Worm (Caenorhabditis elegans): ENCODE measurements around the gene B0228.1.

The B0228.1 gene

DNA sequence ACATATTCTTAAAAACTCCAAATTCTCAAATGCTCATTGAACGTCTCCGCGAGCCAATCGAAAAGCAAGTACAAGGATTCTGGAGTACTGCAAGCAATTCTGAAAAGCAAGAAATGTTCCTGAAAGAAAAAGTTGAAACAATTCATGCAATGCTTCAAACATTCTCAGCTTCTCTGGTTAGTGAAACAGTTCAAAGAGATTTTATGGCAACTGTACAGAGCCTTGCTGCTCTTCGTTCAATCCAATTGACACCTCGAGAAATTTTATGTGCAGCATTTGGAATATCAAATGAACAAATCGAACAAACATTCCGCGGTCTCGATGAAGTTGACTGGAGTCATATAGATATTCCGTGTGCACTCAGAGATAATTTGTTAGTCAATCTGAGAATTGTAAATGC is 18.4 kb upstream of the B0228.1 start:
- TF ChIP-seq pqm-1 (tag; optimal IDR thresholded peaks at IDR 0.05) (no peak), lsy-12 (tag; optimal IDR thresholded peaks at IDR 0.05) (no peak), ceh-16 (tag; optimal IDR thresholded peaks at IDR 0.05) (no peak), zag-1 (tag; optimal IDR thresholded peaks at IDR 0.05) (no peak), ama-1 (optimal IDR thresholded peaks at IDR 0.05) (no peak), ceh-82 (tag; optimal IDR thresholded peaks at IDR 0.05) (no peak), unc-62 (GFP tag; optimal IDR thresholded peaks at IDR 0.05) (no peak), sea-2 (GFP tag; optimal IDR thresholded peaks at IDR 0.05) (no peak), unc-39 (tag; optimal IDR thresholded peaks at IDR 0.05) (no peak), nhr-23 (tag; optimal IDR thresholded peaks at IDR 0.05) (no peak), tbx-2 (tag; optimal IDR thresholded peaks at IDR 0.05) (no peak), nhr-43 (tag; optimal IDR thresholded peaks at IDR 0.05; ENCODE audit: poor library complexity, severe bottlenecking) (no peak), egl-5 (tag; optimal IDR thresholded peaks at IDR 0.05) (no peak), daf-12 (tag; optimal IDR thresholded peaks at IDR 0.05) (no peak), mdl-1 (tag; optimal IDR thresholded peaks at IDR 0.05) (no peak), nhr-12 (tag; optimal IDR thresholded peaks at IDR 0.05) (no peak), snpc-4 (tag; optimal IDR thresholded peaks at IDR 0.05) (no peak), skn-1 (tag; optimal IDR thresholded peaks at IDR 0.05) (no peak), nfya-1 (tag; optimal IDR thresholded peaks at IDR 0.05; ENCODE audit: insufficient read depth) (no peak), nhr-67 (tag; optimal IDR thresholded peaks at IDR 0.05) (no peak)

DNA sequence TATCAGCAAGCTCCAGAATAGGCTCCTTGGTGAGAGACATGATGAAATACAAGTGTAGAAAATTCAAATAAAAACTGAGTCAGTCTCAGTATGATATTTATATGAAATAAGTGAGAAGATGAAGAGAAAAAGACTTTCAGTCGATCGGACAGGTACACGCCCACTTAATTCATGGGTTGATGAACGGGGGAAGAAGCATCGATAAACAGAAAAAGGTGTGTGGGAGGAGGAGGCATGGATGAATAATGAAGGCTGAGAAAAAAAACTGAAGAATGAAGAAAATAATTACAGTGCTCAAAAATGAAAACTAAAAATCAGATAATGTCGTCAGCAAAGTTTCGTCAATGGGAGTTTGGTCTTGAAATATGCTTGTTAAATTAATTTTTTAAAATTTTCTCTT is 1.6 kb upstream of the B0228.1 start, which contains the start of gene trx-1:
trx-1 (minus strand) TSS at position 101 of the 400 bp plus-strand sequence.
- TF ChIP-seq ztf-11 (tag; optimal IDR thresholded peaks at IDR 0.05): no peak
- TF ChIP-seq nhr-67 (tag; optimal IDR thresholded peaks at IDR 0.05): no peak
- TF ChIP-seq ZK546.5 (tag; optimal IDR thresholded peaks at IDR 0.05): no peak
- TF ChIP-seq nhr-237 (tag; optimal IDR thresholded peaks at IDR 0.05): no peak

DNA sequence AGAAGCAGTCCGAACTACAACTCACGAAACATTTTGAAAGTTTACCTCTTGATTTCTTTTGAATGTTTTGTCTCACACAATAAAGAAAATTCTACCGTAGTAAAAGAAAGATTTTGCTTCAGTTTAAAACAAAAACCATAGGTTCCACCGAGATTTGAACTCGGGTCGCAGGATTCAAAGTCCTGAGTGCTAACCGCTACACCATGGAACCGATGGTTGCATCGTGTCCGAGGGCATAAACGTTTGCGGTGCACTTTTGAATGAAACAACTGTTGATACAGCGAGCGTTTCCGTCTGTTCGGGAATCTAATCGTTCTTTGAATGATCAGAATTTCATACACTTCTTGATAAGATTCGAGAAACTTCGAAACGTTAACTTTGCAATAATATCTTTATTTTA is 1.7 kb downstream of the B0228.1 start:
- TF ChIP-seq lsy-12 (tag; optimal IDR thresholded peaks at IDR 0.05) (peak; percentile 40), daf-12 (tag; optimal IDR thresholded peaks at IDR 0.05) (no peak), nhr-43 (tag; optimal IDR thresholded peaks at IDR 0.05; ENCODE audit: poor library complexity, severe bottlenecking) (peak; percentile 57), ama-1 (optimal IDR thresholded peaks at IDR 0.05) (peak; percentile 89), pqm-1 (tag; optimal IDR thresholded peaks at IDR 0.05) (peak; percentile 59), elt-3 (tag; optimal IDR thresholded peaks at IDR 0.05) (peak in 1 of 3 experiments; percentile 5), zag-1 (tag; optimal IDR thresholded peaks at IDR 0.05) (no peak), jun-1 (tag; optimal IDR thresholded peaks at IDR 0.05) (peak; percentile 65), R02D3.7 (tag; optimal IDR thresholded peaks at IDR 0.05) (peak; percentile 13), ZK546.5 (tag; optimal IDR thresholded peaks at IDR 0.05) (no peak), nfya-1 (tag; optimal IDR thresholded peaks at IDR 0.05; ENCODE audit: insufficient read depth) (peak; percentile 57), nhr-237 (tag; optimal IDR thresholded peaks at IDR 0.05) (no peak), lin-15B (tag; optimal IDR thresholded peaks at IDR 0.05) (peak; percentile 11), skn-1 (tag; optimal IDR thresholded peaks at IDR 0.05) (peak; percentile 26), nhr-25 (tag; optimal IDR thresholded peaks at IDR 0.05) (peak; percentile 34), elt-2 (tag; optimal IDR thresholded peaks at IDR 0.05) (peak; percentile 77)

DNA sequence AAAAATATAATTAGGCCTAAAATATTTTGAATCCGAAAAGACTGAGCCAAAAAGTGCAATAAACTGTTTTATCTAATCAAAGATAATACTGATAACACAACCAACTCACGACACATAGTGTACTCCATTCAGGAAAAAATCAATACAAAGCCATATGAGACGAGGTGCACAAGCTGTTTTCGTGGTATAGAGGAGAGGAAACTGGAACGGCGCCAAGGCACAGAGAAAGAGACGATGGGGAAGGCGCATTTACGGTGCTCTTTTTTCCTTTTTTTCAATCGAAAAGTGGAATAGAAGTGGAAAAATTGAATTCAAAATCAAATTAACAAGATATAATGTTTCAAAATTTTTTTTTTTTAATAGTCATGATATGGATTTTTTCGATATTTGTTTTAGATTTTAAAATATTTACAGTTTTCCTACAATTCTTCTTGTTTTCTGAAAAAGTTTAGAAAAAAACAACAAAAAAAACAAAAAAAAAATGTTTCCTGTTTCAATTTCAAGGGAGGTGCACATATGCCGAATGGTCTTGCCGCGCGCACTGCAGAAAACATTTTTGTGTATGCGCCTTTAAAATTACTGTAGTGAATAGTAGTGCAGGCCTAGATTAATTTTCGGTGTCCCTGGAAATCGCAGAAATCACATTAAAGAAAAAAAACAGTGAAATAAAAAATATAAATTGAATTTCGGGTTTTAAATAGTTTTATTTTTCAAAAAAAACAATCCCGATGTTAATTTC is 3.4 kb downstream of the B0228.1 start, which contains the start of gene B0228.7:
B0228.7 (minus strand) TSS at position 627 of the 739 bp plus-strand sequence.
- TF ChIP-seq elt-2 (tag; optimal IDR thresholded peaks at IDR 0.05) (peak; percentile 78), hmg-11 (tag; optimal IDR thresholded peaks at IDR 0.05) (peak; percentile 10), snpc-4 (tag; optimal IDR thresholded peaks at IDR 0.05) (no peak), R02D3.7 (tag; optimal IDR thresholded peaks at IDR 0.05) (no peak), unc-62 (GFP tag; optimal IDR thresholded peaks at IDR 0.05) (no peak), egl-5 (tag; optimal IDR thresholded peaks at IDR 0.05) (no peak), jun-1 (tag; optimal IDR thresholded peaks at IDR 0.05) (no peak), ceh-28 (tag; optimal IDR thresholded peaks at IDR 0.05) (peak; percentile 24), nfya-1 (tag; optimal IDR thresholded peaks at IDR 0.05; ENCODE audit: insufficient read depth) (peak; percentile 49), nhr-25 (tag; optimal IDR thresholded peaks at IDR 0.05) (no peak), lin-39 (tag; optimal IDR thresholded peaks at IDR 0.05) (peak; percentile 7), lin-15B (tag; optimal IDR thresholded peaks at IDR 0.05) (peak; percentile 22), pqm-1 (tag; optimal IDR thresholded peaks at IDR 0.05) (peak; percentile 38), ama-1 (optimal IDR thresholded peaks at IDR 0.05) (peak; percentile 30), pha-4 (tag; optimal IDR thresholded peaks at IDR 0.05) (peak; percentile 64), daf-12 (tag; optimal IDR thresholded peaks at IDR 0.05) (no peak), egl-27 (tag; optimal IDR thresholded peaks at IDR 0.05) (no peak), ZK546.5 (tag; optimal IDR thresholded peaks at IDR 0.05) (no peak)
